Fruit fly (Drosophila melanogaster) whole organism, embryonic: ENCODE data around the gene CG4991.

Source experiments
- CG11085 ChIP-seq: fragments of 200-800 bp; sonication (Bioruptor generic); IDR thresholded peaks from 2 replicates; pipeline ENCODE4 v1.3.6; 2022; ENCODE audit warnings: missing biosample characterization, missing genetic modification characterization
- CG11695 ChIP-seq: fragments of 200-800 bp; sonication (Bioruptor generic); IDR thresholded peaks from 3 replicates; pipeline ENCODE4 v1.3.6; 2022; ENCODE audit warnings: missing biosample characterization, missing genetic modification characterization
- CG12299 ChIP-seq: fragments of 200-800 bp; sonication (Bioruptor generic); optimal IDR thresholded peaks from 2 replicates; lab custom pipeline; 2018; ENCODE audit warnings: missing biosample characterization, mild to moderate bottlenecking, missing genetic modification characterization
- CG12659 ChIP-seq: fragments of 200-800 bp; sonication (Bioruptor generic); optimal IDR thresholded peaks from 3 replicates; lab custom pipeline; 2017; ENCODE audit warnings: mild to moderate bottlenecking, missing biosample characterization, missing genetic modification reagents, missing genetic modification characterization
- CG13123 ChIP-seq: fragments of 200-800 bp; sonication (Bioruptor generic); optimal IDR thresholded peaks from 2 replicates; lab custom pipeline; 2016; ENCODE audit warnings: missing biosample characterization, missing genetic modification characterization
- CG14667 ChIP-seq: fragments of 200-800 bp; sonication (Bioruptor generic); IDR thresholded peaks from 2 replicates; pipeline ENCODE4 v1.3.6; 2022; ENCODE audit warnings: missing biosample characterization, missing genetic modification characterization
- CG14710 ChIP-seq: fragments of 200-800 bp; sonication (Bioruptor generic); optimal IDR thresholded peaks from 3 replicates; lab custom pipeline; 2019; ENCODE audit warnings: missing biosample characterization, mild to moderate bottlenecking, missing genetic modification characterization, moderate library complexity
- CG16813 ChIP-seq: fragments of 200-800 bp; sonication (Bioruptor generic); IDR thresholded peaks from 3 replicates; pipeline ENCODE4 v1.3.6; 2022; ENCODE audit warnings: missing biosample characterization, missing genetic modification characterization; ENCODE audit not compliant: partially characterized antibody
- CG16863 ChIP-seq: fragments of 200-800 bp; sonication (Bioruptor generic); optimal IDR thresholded peaks from 3 replicates; lab custom pipeline; 2016; ENCODE audit warnings: missing biosample characterization, missing genetic modification characterization
- CG3847 ChIP-seq: fragments of 200-800 bp; sonication (Bioruptor generic); IDR thresholded peaks from 2 replicates; pipeline ENCODE4 v1.3.6; 2022; ENCODE audit warnings: missing biosample characterization, missing genetic modification characterization
- CG4424 ChIP-seq: fragments of 200-800 bp; sonication (Bioruptor generic); optimal IDR thresholded peaks from 3 replicates; lab custom pipeline; 2016; ENCODE audit warnings: missing biosample characterization, missing genetic modification characterization
- CG4617 ChIP-seq: fragments of 200-800 bp; sonication (Bioruptor generic); optimal IDR thresholded peaks from 3 replicates; lab custom pipeline; 2016; ENCODE audit warnings: missing biosample characterization, missing genetic modification characterization, borderline replicate concordance
- CG6689 ChIP-seq: fragments of 200-800 bp; sonication (Bioruptor generic); IDR thresholded peaks from 2 replicates; pipeline ENCODE4 v1.3.6; 2022; ENCODE audit warnings: missing biosample characterization, missing genetic modification characterization
- CG6791 ChIP-seq: fragments of 200-800 bp; sonication (Bioruptor generic); IDR thresholded peaks from 3 replicates; pipeline ENCODE4 v1.3.6; 2022; ENCODE audit warnings: missing biosample characterization, missing genetic modification characterization; ENCODE audit not compliant: partially characterized antibody
- CG7372 ChIP-seq: fragments of 200-800 bp; sonication (Bioruptor generic); IDR thresholded peaks from 2 replicates; pipeline ENCODE4 v1.3.6; 2022; ENCODE audit warnings: missing biosample characterization, missing genetic modification characterization
- CG9797 ChIP-seq: fragments of 200-800 bp; sonication (Bioruptor generic); optimal IDR thresholded peaks from 3 replicates; lab custom pipeline; 2018; ENCODE audit warnings: missing biosample characterization, mild to moderate bottlenecking, missing genetic modification characterization
- Dref ChIP-seq: fragments of 200-800 bp; sonication (Bioruptor generic); IDR thresholded peaks from 2 replicates; pipeline ENCODE4 v1.3.6; 2022; ENCODE audit warnings: missing biosample characterization, missing genetic modification characterization
- Myb ChIP-seq: fragments of 200-800 bp; sonication (Bioruptor generic); optimal IDR thresholded peaks from 2 replicates; lab custom pipeline; 2016; ENCODE audit warnings: missing biosample characterization, missing genetic modification characterization
- NC2α ChIP-seq: fragments of 200-800 bp; sonication (Bioruptor generic); optimal IDR thresholded peaks from 2 replicates; lab custom pipeline; 2016; ENCODE audit warnings: missing biosample characterization, missing genetic modification characterization
- Nf-YB ChIP-seq: fragments of 200-800 bp; sonication (Bioruptor generic); optimal IDR thresholded peaks from 3 replicates; lab custom pipeline; 2019; ENCODE audit warnings: missing biosample characterization, mild to moderate bottlenecking, missing genetic modification characterization, moderate library complexity
- Nf-YC ChIP-seq: fragments of 200-800 bp; optimal IDR thresholded peaks from 3 replicates; lab custom pipeline; 2019; ENCODE audit warnings: missing biosample characterization, mild to moderate bottlenecking, missing genetic modification characterization, moderate library complexity
- Poxn ChIP-seq: fragments of 200-800 bp; sonication (Bioruptor generic); IDR thresholded peaks from 2 replicates; pipeline ENCODE4 v1.3.6; 2022; ENCODE audit warnings: missing biosample characterization, missing genetic modification characterization
- Usf ChIP-seq: fragments of 200-800 bp; sonication (Bioruptor generic); optimal IDR thresholded peaks from 2 replicates; lab custom pipeline; 2017; ENCODE audit warnings: missing genotype, missing biosample characterization, missing genetic modification characterization
- Vsx1 ChIP-seq: fragments of 200-800 bp; sonication (Bioruptor generic); optimal IDR thresholded peaks from 2 replicates; lab custom pipeline; 2017; ENCODE audit warnings: missing biosample characterization, mild to moderate bottlenecking, missing genetic modification characterization, missing genetic modification reagents
- Xbp1 ChIP-seq: fragments of 200-800 bp; sonication (Bioruptor generic); optimal IDR thresholded peaks from 3 replicates; lab custom pipeline; 2016; ENCODE audit warnings: missing biosample characterization, mild to moderate bottlenecking, missing genetic modification characterization
- ash1 ChIP-seq: fragments of 200-800 bp; sonication (Bioruptor generic); optimal IDR thresholded peaks from 2 replicates; lab custom pipeline; 2018; ENCODE audit warnings: missing biosample characterization, mild to moderate bottlenecking, missing genetic modification characterization
- bbx ChIP-seq: fragments of 200-800 bp; sonication (Bioruptor generic); IDR thresholded peaks from 2 replicates; pipeline ENCODE4 v1.3.6; 2022; ENCODE audit warnings: missing biosample characterization, missing genetic modification characterization; ENCODE audit not compliant: partially characterized antibody
- cas ChIP-seq: fragments of 200-800 bp; sonication (Bioruptor generic); IDR thresholded peaks from 2 replicates; pipeline ENCODE4 v1.3.6; 2022; ENCODE audit warnings: missing biosample characterization, missing genetic modification characterization
- caup ChIP-seq: fragments of 200-800 bp; sonication (Bioruptor generic); optimal IDR thresholded peaks from 3 replicates; lab custom pipeline; 2017; ENCODE audit warnings: missing biosample characterization, mild to moderate bottlenecking, missing genetic modification characterization, moderate library complexity; ENCODE audit not compliant: severe bottlenecking
- ci ChIP-seq: fragments of 200-800 bp; sonication (Bioruptor generic); IDR thresholded peaks from 3 replicates; pipeline ENCODE4 v1.3.6; 2022; ENCODE audit warnings: missing biosample characterization, missing genetic modification characterization
- dm ChIP-seq: fragments of 200-800 bp; sonication (Bioruptor generic); optimal IDR thresholded peaks from 3 replicates; lab custom pipeline; 2016; ENCODE audit warnings: missing biosample characterization, missing genetic modification characterization
- dmrt11E ChIP-seq: fragments of 200-800 bp; sonication (Bioruptor generic); optimal IDR thresholded peaks from 3 replicates; lab custom pipeline; 2018; ENCODE audit warnings: missing biosample characterization, mild to moderate bottlenecking, missing genetic modification characterization, moderate library complexity
- dpn ChIP-seq, 2 experiments: fragments of 200-800 bp; sonication (Bioruptor generic); optimal IDR thresholded peaks; 3 replicates each; lab custom pipeline; 2016; ENCODE audit warnings: missing biosample characterization in 2 of 2, missing genetic modification characterization in 2 of 2
- ewg ChIP-seq: fragments of 200-800 bp; sonication (Bioruptor generic); optimal IDR thresholded peaks from 3 replicates; lab custom pipeline; 2017; ENCODE audit warnings: mild to moderate bottlenecking, missing biosample characterization, missing genetic modification reagents, missing genetic modification characterization
- fd96Cb ChIP-seq: fragments of 200-800 bp; sonication (Bioruptor generic); optimal IDR thresholded peaks from 2 replicates; lab custom pipeline; 2018; ENCODE audit warnings: missing biosample characterization, mild to moderate bottlenecking, missing genetic modification characterization, moderate library complexity
- gfzf ChIP-seq: fragments of 200-800 bp; sonication (Bioruptor generic); optimal IDR thresholded peaks from 2 replicates; lab custom pipeline; 2016; ENCODE audit warnings: missing biosample characterization, mild to moderate bottlenecking, missing genetic modification characterization, moderate library complexity
- kay ChIP-seq: fragments of 200-800 bp; sonication (Bioruptor generic); optimal IDR thresholded peaks from 2 replicates; lab custom pipeline; 2016; ENCODE audit warnings: missing biosample characterization, missing genetic modification characterization
- klu ChIP-seq: fragments of 200-800 bp; sonication (Bioruptor generic); IDR thresholded peaks from 2 replicates; pipeline ENCODE4 v1.3.6; 2022; ENCODE audit warnings: missing biosample characterization, missing genetic modification characterization
- lilli ChIP-seq: fragments of 200-800 bp; sonication (Bioruptor generic); optimal IDR thresholded peaks from 3 replicates; lab custom pipeline; 2016; ENCODE audit warnings: missing biosample characterization, missing genetic modification characterization
- p53 ChIP-seq: fragments of 200-800 bp; sonication (Bioruptor generic); optimal IDR thresholded peaks from 2 replicates; lab custom pipeline; 2016; ENCODE audit warnings: missing biosample characterization, missing genetic modification characterization
- pan ChIP-seq, 4 experiments: fragments of >200 bp in 3 of 4; fragments of 200-800 bp in 1 of 4; sonication (Bioruptor generic) in 1 of 4; optimal IDR thresholded peaks in 3 of 4; IDR thresholded peaks in 1 of 4; 2 replicates each; pipeline versions ENCODE4 v1.3.6 to Lab custom; 2017 to 2022; ENCODE audit warnings: missing biosample characterization in 2 of 4, missing genetic modification characterization in 2 of 4, mixed read lengths in 1 of 4
- run ChIP-seq: fragments of 200-800 bp; sonication (Bioruptor generic); optimal IDR thresholded peaks from 3 replicates; lab custom pipeline; 2018; ENCODE audit warnings: missing biosample characterization, mild to moderate bottlenecking, missing genetic modification characterization
- sc ChIP-seq, 3 experiments: fragments of >200 bp in 2 of 3; fragments of 200-800 bp in 1 of 3; sonication (Bioruptor generic) in 1 of 3; optimal IDR thresholded peaks; 2 replicates in 2 of 3; 3 replicates in 1 of 3; lab custom pipeline; 2017; ENCODE audit warnings: mild to moderate bottlenecking in 1 of 3, missing biosample characterization in 1 of 3, missing genetic modification characterization in 1 of 3, missing genetic modification reagents in 1 of 3
- sim ChIP-seq: fragments of 200-800 bp; sonication (Bioruptor generic); IDR thresholded peaks from 2 replicates; pipeline ENCODE4 v1.3.6; 2022; ENCODE audit warnings: missing biosample characterization, missing genetic modification characterization
- trem ChIP-seq: fragments of 200-800 bp; optimal IDR thresholded peaks from 3 replicates; lab custom pipeline; 2019; ENCODE audit warnings: missing biosample characterization, mild to moderate bottlenecking, missing genetic modification characterization, moderate library complexity
- unc-4 ChIP-seq: fragments of 200-800 bp; sonication (Bioruptor generic); IDR thresholded peaks from 2 replicates; pipeline ENCODE4 v1.3.6; 2022; ENCODE audit warnings: missing biosample characterization, missing genetic modification characterization; ENCODE audit not compliant: partially characterized antibody
- usp ChIP-seq: fragments of >200 bp; optimal IDR thresholded peaks from 2 replicates; lab custom pipeline; 2017; ENCODE audit warnings: missing biosample characterization, missing genetic modification characterization

Gene CG4991

dm6 chrX:17132685-17133084 is 41.0 kb downstream of the CG4991 start (continued):
- TF ChIP-seq pan (optimal IDR thresholded peaks at IDR 0.05; lab: Kevin White, UChicago) (no peak), pan (GFP tag; optimal IDR thresholded peaks at IDR 0.05 in 1 of 2, IDR thresholded peaks at IDR 0.05 in 1 of 2) (no peak), ewg (GFP tag; lab: Kevin White, UChicago) (no peak), CG6689 (peak; percentile 24; the same call in 1 of the 2 replicates), Nf-YC (tag; lab: Kevin White, UChicago) (no peak), CG9797 (GFP tag; lab: Kevin White, UChicago) (no peak), kay (no peak), CG12299 (tag; lab: Kevin White, UChicago) (no peak), p53 (GFP tag; lab: Kevin White, UChicago) (no peak)

dm6 chrX:17142940-17143534 is 51.4 kb downstream of the CG4991 start, which contains the start of the genes mei-217 and mei-218:
Gene mei-217 (minus strand): TSS chrX:17142990.
Gene mei-218 (minus strand): TSS chrX:17142990.
- TF ChIP-seq run (no peak), dmrt11E (tag; lab: Kevin White, UChicago) (peak; percentile 25), cas (GFP tag; lab: Robert Waterston, UW) (no peak), CG16863 (GFP tag; lab: Kevin White, UChicago) (no peak), Poxn (GFP tag; lab: Robert Waterston, UW) (no peak), Nf-YB (GFP tag; lab: Kevin White, UChicago) (no peak), fd96Cb (no peak), CG16813 (GFP tag; lab: Robert Waterston, UW) (peak; percentile 78), CG12659 (GFP tag; lab: Kevin White, UChicago) (peak; percentile 52), Dref (peak; percentile 50), lilli (peak; percentile 32), CG9797 (GFP tag; lab: Kevin White, UChicago) (no peak), klu (no peak), CG14710 (tag; lab: Kevin White, UChicago) (peak; percentile 62), trem (tag; lab: Kevin White, UChicago) (peak; percentile 63), unc-4 (GFP tag; lab: Robert Waterston, UW) (peak; percentile 67), Usf (GFP tag; lab: Kevin White, UChicago) (no peak), sim (no peak), gfzf (peak; percentile 27), ci (GFP tag; lab: Robert Waterston, UW) (no peak), NC2α (GFP tag; lab: Kevin White, UChicago) (no peak), CG11085 (GFP tag; lab: Robert Waterston, UW) (no peak), ash1 (GFP tag; lab: Kevin White, UChicago) (no peak), Myb (peak; percentile 1), Xbp1 (GFP tag; lab: Kevin White, UChicago) (peak; percentile 40), CG4617 (GFP tag; lab: Kevin White, UChicago) (peak; percentile 4), CG6791 (GFP tag; lab: Robert Waterston, UW) (peak; percentile 69; the same call in 2 of the 3 replicates), caup (GFP tag; lab: Kevin White, UChicago) (no peak), CG4424 (GFP tag; lab: Kevin White, UChicago) (peak; percentile 22), CG7372 (GFP tag; lab: Robert Waterston, UW) (no peak), dpn (GFP tag; optimal IDR thresholded peaks at IDR 0.05; lab: Kevin White, UChicago) (no peak), CG14667 (no peak), pan (optimal IDR thresholded peaks at IDR 0.05; lab: Kevin White, UChicago) (no peak), pan (GFP tag; optimal IDR thresholded peaks at IDR 0.05 in 1 of 2, IDR thresholded peaks at IDR 0.05 in 1 of 2) (no peak), usp (GFP tag; lab: Kevin White, UChicago) (no peak), CG3847 (GFP tag; lab: Robert Waterston, UW) (peak; percentile 28; the same call in 1 of the 2 replicates), CG11695 (no peak), Vsx1 (GFP tag; lab: Kevin White, UChicago) (no peak), bbx (peak; percentile 71), sc (optimal IDR thresholded peaks at IDR 0.05; lab: Kevin White, UChicago) (no peak), sc (GFP tag; optimal IDR thresholded peaks at IDR 0.05; lab: Kevin White, UChicago) (no peak), dm (GFP tag; lab: Kevin White, UChicago) (no peak), CG13123 (GFP tag; lab: Kevin White, UChicago) (no peak)
